Worm (Caenorhabditis elegans): ENCODE measurements around the gene C28D4.4.

ce11 chrIV:9772096-9772720 is 27.4 kb upstream of the C28D4.4 start, which contains the start of gene cav-1:
- TF ChIP-seq elt-1 (tag; optimal IDR thresholded peaks at IDR 0.05): no peak
- TF ChIP-seq unc-55 (GFP tag; optimal IDR thresholded peaks at IDR 0.05): no peak
- no peak for TF ChIP-seq unc-62 (GFP tag; optimal IDR thresholded peaks at IDR 0.05)
- TF ChIP-seq nhr-12 (tag; optimal IDR thresholded peaks at IDR 0.05): no peak
- no peak for TF ChIP-seq lin-39 (tag; optimal IDR thresholded peaks at IDR 0.05)
- TF ChIP-seq nhr-25 (tag; optimal IDR thresholded peaks at IDR 0.05): no peak
- no peak for TF ChIP-seq nhr-6 (tag; optimal IDR thresholded peaks at IDR 0.05)
- no peak for TF ChIP-seq ztf-11 (tag; optimal IDR thresholded peaks at IDR 0.05)
- no peak for TF ChIP-seq alr-1 (tag; optimal IDR thresholded peaks at IDR 0.05)
- no peak for TF ChIP-seq nhr-129 (tag; optimal IDR thresholded peaks at IDR 0.05)
